Fruit fly (Drosophila melanogaster) whole organism, prepupa: ENCODE data around the gene red.
A peak's percentile ranks its signal among the peaks of the same experiment; 100 is the strongest.

Experiments used
- Blimp-1 ChIP-seq: fragments of 200-800 bp; sonication (Bioruptor generic); optimal IDR thresholded peaks from 3 replicates; lab custom pipeline; 2017; ENCODE audit warnings: missing biosample characterization, missing genetic modification characterization, mild to moderate bottlenecking, moderate library complexity, missing genetic modification reagents
- CG10631 ChIP-seq: fragments of 200-800 bp; sonication (Bioruptor generic); optimal IDR thresholded peaks from 2 replicates; lab custom pipeline; 2016; ENCODE audit warnings: missing biosample characterization, missing genetic modification characterization
- CG10669 ChIP-seq: fragments of 200-800 bp; sonication (Bioruptor generic); optimal IDR thresholded peaks from 3 replicates; lab custom pipeline; 2018; ENCODE audit warnings: missing biosample characterization, mild to moderate bottlenecking, missing genetic modification characterization, moderate library complexity
- CG11294 ChIP-seq: fragments of 200-800 bp; sonication (Bioruptor generic); IDR thresholded peaks from 2 replicates; pipeline ENCODE4 v1.3.6; 2022; ENCODE audit warnings: missing biosample characterization, missing genetic modification characterization
- CG11762 ChIP-seq: fragments of 200-800 bp; sonication (Bioruptor generic); optimal IDR thresholded peaks from 3 replicates; lab custom pipeline; 2016; ENCODE audit warnings: missing biosample characterization, missing genetic modification characterization; ENCODE audit not compliant: insufficient read depth
- CG11902 ChIP-seq: fragments of 200-800 bp; sonication (Bioruptor generic); optimal IDR thresholded peaks from 3 replicates; lab custom pipeline; 2016; ENCODE audit warnings: missing biosample characterization, missing genetic modification characterization
- CG15336 ChIP-seq: fragments of 200-800 bp; sonication (Bioruptor generic); IDR thresholded peaks from 2 replicates; pipeline ENCODE4 v1.3.6; 2022; ENCODE audit warnings: missing biosample characterization, missing genetic modification characterization
- CG1621 ChIP-seq: fragments of 200-800 bp; sonication (Bioruptor generic); optimal IDR thresholded peaks from 3 replicates; lab custom pipeline; 2018; ENCODE audit warnings: missing biosample characterization, mild to moderate bottlenecking, missing genetic modification characterization
- CG16779 ChIP-seq: fragments of 200-800 bp; sonication (Bioruptor generic); optimal IDR thresholded peaks from 3 replicates; lab custom pipeline; 2017; ENCODE audit warnings: missing biosample characterization, mild to moderate bottlenecking, missing genetic modification characterization
- CG3032 ChIP-seq: fragments of 200-800 bp; optimal IDR thresholded peaks from 2 replicates; lab custom pipeline; 2019; ENCODE audit warnings: missing biosample characterization, mild to moderate bottlenecking, missing genetic modification characterization, moderate library complexity
- CG31627 ChIP-seq: fragments of 200-800 bp; sonication (Bioruptor generic); optimal IDR thresholded peaks from 3 replicates; lab custom pipeline; 2016; ENCODE audit warnings: missing biosample characterization, missing genetic modification characterization
- CG34406 ChIP-seq: fragments of 200-800 bp; sonication (Bioruptor generic); optimal IDR thresholded peaks from 3 replicates; lab custom pipeline; 2016; ENCODE audit warnings: missing biosample characterization, missing genetic modification characterization
- CG3919 ChIP-seq: fragments of 200-800 bp; sonication (Bioruptor generic); optimal IDR thresholded peaks from 3 replicates; lab custom pipeline; 2016; ENCODE audit warnings: missing biosample characterization, missing genetic modification characterization
- CG4318 ChIP-seq: fragments of 200-800 bp; sonication (Bioruptor generic); optimal IDR thresholded peaks from 3 replicates; lab custom pipeline; 2017; ENCODE audit warnings: missing biosample characterization, mild to moderate bottlenecking, missing genetic modification characterization
- CG6163 ChIP-seq: fragments of 200-800 bp; sonication (Bioruptor generic); IDR thresholded peaks from 3 replicates; pipeline ENCODE4 v1.3.6; 2022; ENCODE audit warnings: missing biosample characterization, missing genetic modification characterization
- CG6792 ChIP-seq: fragments of 200-800 bp; sonication (Bioruptor generic); optimal IDR thresholded peaks from 3 replicates; lab custom pipeline; 2016; ENCODE audit warnings: missing biosample characterization, missing genetic modification characterization
- CG6808 ChIP-seq: fragments of 200-800 bp; sonication (Bioruptor generic); optimal IDR thresholded peaks from 3 replicates; lab custom pipeline; 2017; ENCODE audit warnings: missing biosample characterization, missing genetic modification characterization, mild to moderate bottlenecking, moderate library complexity, missing genetic modification reagents
- CG7368 ChIP-seq: fragments of 200-800 bp; sonication (Bioruptor generic); optimal IDR thresholded peaks from 3 replicates; lab custom pipeline; 2016; ENCODE audit warnings: missing biosample characterization, missing genetic modification characterization
- CG8119 ChIP-seq: fragments of 200-800 bp; sonication (Bioruptor generic); IDR thresholded peaks from 3 replicates; pipeline ENCODE4 v1.3.6; 2022; ENCODE audit warnings: missing biosample characterization, missing genetic modification characterization
- CG8632 ChIP-seq: fragments of 200-800 bp; sonication (Bioruptor generic); optimal IDR thresholded peaks from 3 replicates; lab custom pipeline; 2016; ENCODE audit warnings: missing biosample characterization, missing genetic modification characterization
- Eip75B ChIP-seq: fragments of 200-800 bp; sonication (Bioruptor generic); optimal IDR thresholded peaks from 3 replicates; lab custom pipeline; 2016; ENCODE audit warnings: missing biosample characterization, missing genetic modification characterization
- Eip78C ChIP-seq: fragments of 200-800 bp; sonication (Bioruptor generic); peaks from one replicate; lab custom pipeline; 2016; ENCODE audit warnings: missing biosample characterization, missing genetic modification characterization
- Eip93F ChIP-seq: fragments of 200-800 bp; sonication (Bioruptor generic); optimal IDR thresholded peaks from 2 replicates; lab custom pipeline; 2016; ENCODE audit warnings: missing biosample characterization, mild to moderate bottlenecking, missing genetic modification characterization
- Ets21C ChIP-seq: fragments of 200-800 bp; sonication (Bioruptor generic); optimal IDR thresholded peaks from 3 replicates; lab custom pipeline; 2016; ENCODE audit warnings: missing biosample characterization, missing genetic modification characterization
- Ets96B ChIP-seq: fragments of 200-800 bp; optimal IDR thresholded peaks from 2 replicates; lab custom pipeline; 2019; ENCODE audit warnings: missing biosample characterization, mild to moderate bottlenecking, missing genetic modification characterization, moderate library complexity
- Gug ChIP-seq: fragments of 200-800 bp; sonication (Bioruptor generic); IDR thresholded peaks from 2 replicates; pipeline ENCODE4 v1.3.6; 2022; ENCODE audit warnings: missing biosample characterization, missing genetic modification characterization
- Hr4 ChIP-seq: fragments of 200-800 bp; sonication (Bioruptor generic); optimal IDR thresholded peaks from 3 replicates; lab custom pipeline; 2016; ENCODE audit warnings: missing biosample characterization, missing genetic modification characterization
- Lpt ChIP-seq: fragments of 200-800 bp; sonication (Bioruptor generic); optimal IDR thresholded peaks from 3 replicates; lab custom pipeline; 2016; ENCODE audit warnings: missing biosample characterization, missing genetic modification characterization
- Met ChIP-seq: fragments of 200-800 bp; sonication (Bioruptor generic); optimal IDR thresholded peaks from 3 replicates; lab custom pipeline; 2016; ENCODE audit warnings: missing biosample characterization, missing genetic modification characterization
- OdsH ChIP-seq: fragments of 200-800 bp; sonication (Bioruptor generic); optimal IDR thresholded peaks from 3 replicates; lab custom pipeline; 2016; ENCODE audit warnings: missing biosample characterization, missing genetic modification characterization
- Smox ChIP-seq: fragments of 200-800 bp; sonication (Bioruptor generic); optimal IDR thresholded peaks from 3 replicates; lab custom pipeline; 2016; ENCODE audit warnings: missing biosample characterization, missing genetic modification characterization
- Sox102F ChIP-seq: fragments of 200-800 bp; sonication (Bioruptor generic); optimal IDR thresholded peaks from 2 replicates; lab custom pipeline; 2016; ENCODE audit warnings: missing biosample characterization, mild to moderate bottlenecking, missing genetic modification characterization
- Sox14 ChIP-seq: fragments of 200-800 bp; sonication (Bioruptor generic); optimal IDR thresholded peaks from 3 replicates; lab custom pipeline; 2016; ENCODE audit warnings: missing biosample characterization, missing genetic modification characterization
- Sox15 ChIP-seq: fragments of 200-800 bp; sonication (Bioruptor generic); optimal IDR thresholded peaks from 3 replicates; lab custom pipeline; 2016; ENCODE audit warnings: missing biosample characterization, missing genetic modification characterization
- achi ChIP-seq: fragments of 200-800 bp; sonication (Bioruptor generic); optimal IDR thresholded peaks from 3 replicates; lab custom pipeline; 2016; ENCODE audit warnings: missing biosample characterization, missing genetic modification characterization
- acj6 ChIP-seq: fragments of 200-800 bp; sonication (Bioruptor generic); optimal IDR thresholded peaks from 3 replicates; lab custom pipeline; 2016; ENCODE audit warnings: missing biosample characterization, missing genetic modification characterization
- cyc ChIP-seq: fragments of 200-800 bp; sonication (Bioruptor generic); optimal IDR thresholded peaks from 3 replicates; lab custom pipeline; 2016; ENCODE audit warnings: missing biosample characterization, missing genetic modification characterization
- dac ChIP-seq: fragments of 200-800 bp; sonication (Bioruptor generic); optimal IDR thresholded peaks from 2 replicates; lab custom pipeline; 2017; ENCODE audit warnings: missing biosample characterization, mild to moderate bottlenecking, missing genetic modification characterization
- dsx ChIP-seq: fragments of 200-800 bp; optimal IDR thresholded peaks from 3 replicates; lab custom pipeline; 2019; ENCODE audit warnings: missing biosample characterization, mild to moderate bottlenecking, missing genetic modification characterization, moderate library complexity; ENCODE audit not compliant: poor library complexity, severe bottlenecking
- eg ChIP-seq: fragments of 200-800 bp; sonication (Bioruptor generic); IDR thresholded peaks from 3 replicates; pipeline ENCODE4 v1.3.6; 2022; ENCODE audit warnings: missing biosample characterization, missing genetic modification characterization
- esn ChIP-seq: fragments of 200-800 bp; sonication (Bioruptor generic); optimal IDR thresholded peaks from 2 replicates; lab custom pipeline; 2016; ENCODE audit warnings: missing biosample characterization, mild to moderate bottlenecking, missing genetic modification characterization, moderate library complexity
- fd59A ChIP-seq: fragments of 200-800 bp; sonication (Bioruptor generic); optimal IDR thresholded peaks from 2 replicates; lab custom pipeline; 2017; ENCODE audit warnings: missing biosample characterization, mild to moderate bottlenecking, missing genetic modification characterization, missing genetic modification reagents
- lz ChIP-seq: fragments of 200-800 bp; sonication (Bioruptor generic); optimal IDR thresholded peaks from 3 replicates; lab custom pipeline; 2016; ENCODE audit warnings: missing biosample characterization, missing genetic modification characterization
- net ChIP-seq: fragments of 200-800 bp; sonication (Bioruptor generic); optimal IDR thresholded peaks from 3 replicates; lab custom pipeline; 2016; ENCODE audit warnings: missing biosample characterization, missing genetic modification characterization
- salr ChIP-seq, 2 experiments: fragments of 200-800 bp; sonication (Bioruptor generic); optimal IDR thresholded peaks; 3 replicates each; lab custom pipeline; 2016 to 2018; ENCODE audit warnings: missing biosample characterization in 2 of 2, missing genetic modification characterization in 2 of 2, mild to moderate bottlenecking in 1 of 2
- spab ChIP-seq: fragments of 200-800 bp; sonication (Bioruptor generic); optimal IDR thresholded peaks from 2 replicates; lab custom pipeline; 2017; ENCODE audit warnings: missing biosample characterization, mild to moderate bottlenecking, missing genetic modification characterization, missing genetic modification reagents
- svp ChIP-seq: fragments of 200-800 bp; sonication (Bioruptor generic); peaks from one replicate; lab custom pipeline; 2016; ENCODE audit warnings: missing biosample characterization, missing genetic modification characterization
- topi ChIP-seq: fragments of 200-800 bp; sonication (Bioruptor generic); optimal IDR thresholded peaks from 3 replicates; lab custom pipeline; 2016; ENCODE audit warnings: missing biosample characterization, missing genetic modification characterization

The red gene

DNA sequence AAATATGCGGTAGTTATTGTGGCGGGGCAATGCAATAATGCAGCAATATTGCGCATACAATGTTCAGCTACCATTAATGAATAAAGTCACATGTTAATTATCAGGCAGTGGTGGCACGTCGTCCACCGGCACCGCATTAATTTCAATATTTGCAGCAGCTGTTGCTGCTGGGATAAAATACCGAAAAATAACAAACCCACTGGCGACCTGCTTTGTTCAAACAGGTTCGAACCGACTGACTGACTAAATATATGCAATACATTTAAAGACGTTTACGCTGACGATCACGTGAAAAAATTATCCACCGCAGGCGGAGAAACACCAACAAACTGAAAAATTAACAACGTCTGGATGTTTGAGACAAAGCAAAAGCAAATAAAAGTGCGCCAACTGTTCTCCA lies 8.6 kb downstream of the red start:
- no peak for TF ChIP-seq CG3919 (GFP tag; lab: Kevin White, UChicago)
- 0 out of 3 replicates have a peak, but pooled peaks have one; percentile 16 for TF ChIP-seq CG6163 (GFP tag; lab: Robert Waterston, UW)
- TF ChIP-seq dsx (GFP tag; lab: Kevin White, UChicago) = peak; percentile 7

DNA sequence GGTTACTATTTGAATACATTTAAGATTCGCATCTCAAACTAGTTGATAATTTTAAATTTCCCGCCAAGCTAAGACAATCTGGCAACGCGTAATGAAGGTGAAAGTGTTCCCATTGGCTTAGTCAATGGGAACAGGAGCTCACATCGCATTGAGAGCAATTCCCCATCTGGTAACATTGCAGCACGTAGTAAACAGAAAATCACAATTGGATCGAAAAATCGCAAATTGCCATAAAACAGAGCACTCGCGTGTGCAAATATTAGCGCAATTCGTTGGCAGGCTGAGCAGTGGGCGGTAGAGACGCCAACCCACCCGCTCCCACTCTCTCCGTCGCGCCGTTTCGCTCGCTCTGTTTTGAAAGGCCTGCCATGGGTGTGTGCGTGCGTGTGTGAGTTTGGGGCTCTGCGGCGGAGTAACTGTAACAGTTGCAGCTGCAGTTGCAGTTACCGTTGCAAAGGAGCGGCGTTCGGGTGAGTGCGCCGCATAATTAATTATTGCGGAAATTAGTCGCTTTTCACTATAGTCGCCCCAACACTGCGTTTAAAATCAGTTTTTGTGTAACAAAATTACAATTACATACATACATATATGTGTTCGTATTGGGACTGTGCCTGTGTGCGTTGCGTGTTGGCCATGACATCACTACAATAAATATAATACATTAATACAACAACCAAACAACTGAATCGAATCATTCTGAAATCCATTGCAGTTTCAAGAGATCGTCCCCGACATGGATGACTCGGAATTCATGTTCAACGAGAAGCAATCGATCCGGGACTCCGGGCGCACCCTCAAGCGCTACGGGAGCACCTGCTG lies 9.4 kb downstream of the red start:
- TF ChIP-seq CG1621 (no peak), net (GFP tag; lab: Kevin White, UChicago) (no peak), Lpt (GFP tag; lab: Kevin White, UChicago) (no peak), CG34406 (GFP tag; lab: Kevin White, UChicago) (no peak), CG8632 (GFP tag; lab: Kevin White, UChicago) (no peak), Ets96B (no peak), CG6792 (GFP tag; lab: Kevin White, UChicago) (no peak), eg (GFP tag; lab: Robert Waterston, UW) (0 out of 3 replicates have a peak, but pooled peaks have one; percentile 33), CG15336 (GFP tag; lab: Robert Waterston, UW) (0 out of 2 replicates have a peak, but pooled peaks have one; percentile 12), CG3032 (tag; lab: Kevin White, UChicago) (no peak), cyc (GFP tag; lab: Kevin White, UChicago) (no peak), CG11294 (no peak), svp (GFP tag; lab: Kevin White, UChicago) (no peak), CG8119 (peak; percentile 27; the same call in 1 of the 3 replicates), salr (GFP tag; optimal IDR thresholded peaks at IDR 0.05; lab: Kevin White, UChicago) (peak in 1 of 2 experiments; percentile 8), Ets21C (GFP tag; lab: Kevin White, UChicago) (no peak), Sox15 (GFP tag; lab: Kevin White, UChicago) (no peak), OdsH (GFP tag; lab: Kevin White, UChicago) (no peak), Eip75B (GFP tag; lab: Kevin White, UChicago) (no peak), spab (GFP tag; lab: Kevin White, UChicago) (no peak), CG11762 (GFP tag; lab: Kevin White, UChicago) (no peak), Eip93F (no peak), dac (GFP tag; lab: Kevin White, UChicago) (no peak), acj6 (GFP tag; lab: Kevin White, UChicago) (no peak), Smox (GFP tag; lab: Kevin White, UChicago) (no peak), CG3919 (GFP tag; lab: Kevin White, UChicago) (peak; percentile 17), CG16779 (no peak), CG31627 (GFP tag; lab: Kevin White, UChicago) (no peak), CG7368 (GFP tag; lab: Kevin White, UChicago) (no peak), topi (no peak), Sox102F (no peak), dsx (GFP tag; lab: Kevin White, UChicago) (no peak), Gug (GFP tag; lab: Robert Waterston, UW) (no peak), esn (no peak), CG6163 (GFP tag; lab: Robert Waterston, UW) (no peak), Hr4 (GFP tag; lab: Kevin White, UChicago) (no peak), Met (GFP tag; lab: Kevin White, UChicago) (no peak), CG11902 (GFP tag; lab: Kevin White, UChicago) (no peak), CG10631 (GFP tag; lab: Kevin White, UChicago) (no peak), CG10669 (no peak), Sox14 (GFP tag; lab: Kevin White, UChicago) (no peak), achi (GFP tag; lab: Kevin White, UChicago) (no peak), Eip78C (GFP tag; lab: Kevin White, UChicago) (peak; percentile 74), Blimp-1 (GFP tag; lab: Kevin White, UChicago) (peak; percentile 99), CG6808 (GFP tag; lab: Kevin White, UChicago) (no peak), CG4318 (GFP tag; lab: Kevin White, UChicago) (no peak), lz (GFP tag; lab: Kevin White, UChicago) (no peak), fd59A (GFP tag; lab: Kevin White, UChicago) (no peak)
